Fruit fly (Drosophila melanogaster) whole organism, embryonic: ENCODE data around the gene CG46523.

Source experiments
- B-H2 ChIP-seq: fragments of 200-800 bp; sonication (Bioruptor generic); optimal IDR thresholded peaks from 2 replicates; lab custom pipeline; 2018; ENCODE audit warnings: missing biosample characterization, mild to moderate bottlenecking, missing genetic modification characterization
- Bdp1 ChIP-seq: fragments of 200-800 bp; sonication (Bioruptor generic); optimal IDR thresholded peaks from 3 replicates; lab custom pipeline; 2016; ENCODE audit warnings: missing biosample characterization, missing genetic modification characterization
- BtbVII ChIP-seq: fragments of 200-800 bp; sonication (Bioruptor generic); optimal IDR thresholded peaks from 3 replicates; lab custom pipeline; 2017; ENCODE audit warnings: missing biosample characterization, mild to moderate bottlenecking, missing genetic modification characterization
- CG10565 ChIP-seq: fragments of 200-800 bp; sonication (Bioruptor generic); optimal IDR thresholded peaks from 3 replicates; lab custom pipeline; 2016; ENCODE audit warnings: missing biosample characterization, mild to moderate bottlenecking, missing genetic modification characterization
- CG11504 ChIP-seq: fragments of 200-800 bp; sonication (Bioruptor generic); optimal IDR thresholded peaks from 3 replicates; lab custom pipeline; 2019; ENCODE audit warnings: missing biosample characterization, mild to moderate bottlenecking, missing genetic modification characterization, moderate library complexity
- CG11560 ChIP-seq: fragments of 200-800 bp; sonication (Bioruptor generic); IDR thresholded peaks from 3 replicates; pipeline ENCODE4 v1.3.6; 2022; ENCODE audit warnings: missing biosample characterization, missing genetic modification characterization
- CG11723 ChIP-seq: fragments of 200-800 bp; sonication (Bioruptor generic); optimal IDR thresholded peaks from 2 replicates; lab custom pipeline; 2017; ENCODE audit warnings: missing biosample characterization, mild to moderate bottlenecking, missing genetic modification characterization
- CG14014 ChIP-seq: fragments of 200-800 bp; sonication (Bioruptor generic); IDR thresholded peaks from 2 replicates; pipeline ENCODE4 v1.3.6; 2022; ENCODE audit warnings: missing biosample characterization, missing genetic modification characterization
- CG14667 ChIP-seq: fragments of 200-800 bp; sonication (Bioruptor generic); IDR thresholded peaks from 2 replicates; pipeline ENCODE4 v1.3.6; 2022; ENCODE audit warnings: missing biosample characterization, missing genetic modification characterization
- CG14860 ChIP-seq: fragments of 200-800 bp; sonication (Bioruptor generic); IDR thresholded peaks from 3 replicates; pipeline ENCODE4 v1.3.6; 2022; ENCODE audit warnings: missing biosample characterization, missing genetic modification characterization; ENCODE audit not compliant: partially characterized antibody
- CG1603 ChIP-seq: fragments of 200-800 bp; sonication (Bioruptor generic); optimal IDR thresholded peaks from 2 replicates; lab custom pipeline; 2019; ENCODE audit warnings: missing biosample characterization, mild to moderate bottlenecking, missing genetic modification characterization, moderate library complexity
- CG17912 ChIP-seq: fragments of 200-800 bp; sonication (Bioruptor generic); optimal IDR thresholded peaks from 2 replicates; lab custom pipeline; 2018; ENCODE audit warnings: missing biosample characterization, mild to moderate bottlenecking, missing genetic modification characterization
- CG2120 ChIP-seq: fragments of 200-800 bp; sonication (Bioruptor generic); optimal IDR thresholded peaks from 3 replicates; lab custom pipeline; 2016; ENCODE audit warnings: missing biosample characterization, missing genetic modification characterization
- CG31224 ChIP-seq: fragments of 200-800 bp; sonication (Bioruptor generic); IDR thresholded peaks from 2 replicates; pipeline ENCODE4 v1.3.6; 2022; ENCODE audit warnings: missing biosample characterization, missing genetic modification characterization
- CG32532 ChIP-seq: fragments of 200-800 bp; sonication (Bioruptor generic); IDR thresholded peaks from 2 replicates; pipeline ENCODE4 v1.3.6; 2022; ENCODE audit warnings: missing biosample characterization, missing genetic modification characterization
- CG3847 ChIP-seq: fragments of 200-800 bp; sonication (Bioruptor generic); IDR thresholded peaks from 2 replicates; pipeline ENCODE4 v1.3.6; 2022; ENCODE audit warnings: missing biosample characterization, missing genetic modification characterization
- CG42726 ChIP-seq: fragments of 200-800 bp; sonication (Bioruptor generic); IDR thresholded peaks from 2 replicates; pipeline ENCODE4 v1.3.6; 2022; ENCODE audit warnings: missing biosample characterization, missing genetic modification characterization; ENCODE audit not compliant: partially characterized antibody
- CG4617 ChIP-seq: fragments of 200-800 bp; sonication (Bioruptor generic); optimal IDR thresholded peaks from 3 replicates; lab custom pipeline; 2016; ENCODE audit warnings: missing biosample characterization, missing genetic modification characterization, borderline replicate concordance
- CG6272 ChIP-seq: fragments of 200-800 bp; sonication (Bioruptor generic); IDR thresholded peaks from 2 replicates; pipeline ENCODE4 v1.3.6; 2022; ENCODE audit warnings: missing biosample characterization, missing genetic modification characterization
- CG6854 ChIP-seq: fragments of 200-800 bp; sonication (Bioruptor generic); optimal IDR thresholded peaks from 3 replicates; lab custom pipeline; 2017; ENCODE audit warnings: missing biosample characterization, mild to moderate bottlenecking, missing genetic modification characterization
- CG7271 ChIP-seq: fragments of 200-800 bp; sonication (Bioruptor generic); optimal IDR thresholded peaks from 2 replicates; lab custom pipeline; 2018; ENCODE audit warnings: missing biosample characterization, mild to moderate bottlenecking, missing genetic modification characterization, moderate library complexity
- CG7786 ChIP-seq: fragments of 200-800 bp; sonication (Bioruptor generic); optimal IDR thresholded peaks from 2 replicates; lab custom pipeline; 2016; ENCODE audit warnings: missing biosample characterization, missing genetic modification characterization
- CG9609 ChIP-seq: fragments of 200-800 bp; sonication (Bioruptor generic); optimal IDR thresholded peaks from 3 replicates; lab custom pipeline; 2016; ENCODE audit warnings: missing biosample characterization, missing genetic modification characterization
- CG9727 ChIP-seq: fragments of 200-800 bp; sonication (Bioruptor generic); optimal IDR thresholded peaks from 3 replicates; lab custom pipeline; 2017; ENCODE audit warnings: missing biosample characterization, mild to moderate bottlenecking, missing genetic modification characterization
- CG9932 ChIP-seq: fragments of 200-800 bp; sonication (Bioruptor generic); IDR thresholded peaks from 2 replicates; pipeline ENCODE4 v1.3.6; 2022; ENCODE audit warnings: missing biosample characterization, missing genetic modification characterization
- Deaf1 ChIP-seq: fragments of 200-800 bp; optimal IDR thresholded peaks from 3 replicates; lab custom pipeline; 2019; ENCODE audit warnings: missing biosample characterization, mild to moderate bottlenecking, missing genetic modification characterization, moderate library complexity
- Fer1 ChIP-seq: fragments of 200-800 bp; sonication (Bioruptor generic); optimal IDR thresholded peaks from 2 replicates; lab custom pipeline; 2017; ENCODE audit warnings: missing biosample characterization, mild to moderate bottlenecking, missing genetic modification characterization
- HLH54F ChIP-seq: fragments of 200-800 bp; sonication (Bioruptor generic); optimal IDR thresholded peaks from 3 replicates; lab custom pipeline; 2016; ENCODE audit warnings: missing biosample characterization, missing genetic modification characterization
- HLHmδ ChIP-seq: fragments of 200-800 bp; sonication (Bioruptor generic); optimal IDR thresholded peaks from 2 replicates; lab custom pipeline; 2018; ENCODE audit warnings: missing biosample characterization, mild to moderate bottlenecking, missing genetic modification characterization, moderate library complexity
- Hand ChIP-seq: fragments of 200-800 bp; sonication (Bioruptor generic); optimal IDR thresholded peaks from 2 replicates; lab custom pipeline; 2017; ENCODE audit warnings: mild to moderate bottlenecking, missing biosample characterization, missing genetic modification reagents, missing genetic modification characterization
- Hmr ChIP-seq: fragments of 200-800 bp; sonication (Bioruptor generic); optimal IDR thresholded peaks from 3 replicates; lab custom pipeline; 2017; ENCODE audit warnings: mild to moderate bottlenecking, missing biosample characterization, missing genetic modification reagents, missing genetic modification characterization
- Hr3 ChIP-seq: fragments of 200-800 bp; sonication (Bioruptor generic); optimal IDR thresholded peaks from 3 replicates; lab custom pipeline; 2016; ENCODE audit warnings: missing biosample characterization, missing genetic modification characterization
- Lpt ChIP-seq: fragments of >200 bp; optimal IDR thresholded peaks from 2 replicates; lab custom pipeline; 2018; ENCODE audit warnings: missing biosample characterization, missing genetic modification characterization
- Optix ChIP-seq: fragments of 200-800 bp; sonication (Bioruptor generic); IDR thresholded peaks from 3 replicates; pipeline ENCODE4 v1.3.6; 2022; ENCODE audit warnings: missing biosample characterization, missing genetic modification characterization
- Rfx ChIP-seq: fragments of 200-800 bp; sonication (Bioruptor generic); IDR thresholded peaks from 2 replicates; pipeline ENCODE4 v1.3.6; 2022; ENCODE audit warnings: missing biosample characterization, missing genetic modification characterization
- Sry-δ ChIP-seq: fragments of 200-800 bp; sonication (Bioruptor generic); optimal IDR thresholded peaks from 2 replicates; lab custom pipeline; 2016; ENCODE audit warnings: missing biosample characterization, missing genetic modification characterization
- Xbp1 ChIP-seq: fragments of 200-800 bp; sonication (Bioruptor generic); optimal IDR thresholded peaks from 3 replicates; lab custom pipeline; 2016; ENCODE audit warnings: missing biosample characterization, mild to moderate bottlenecking, missing genetic modification characterization
- ara ChIP-seq: fragments of 200-800 bp; sonication (Bioruptor generic); IDR thresholded peaks from 2 replicates; pipeline ENCODE4 v1.3.6; 2022; ENCODE audit warnings: missing biosample characterization, missing genetic modification characterization
- btn ChIP-seq: fragments of 200-800 bp; sonication (Bioruptor generic); optimal IDR thresholded peaks from 2 replicates; lab custom pipeline; 2016; ENCODE audit warnings: missing biosample characterization, missing genetic modification characterization
- chinmo ChIP-seq: fragments of 200-800 bp; sonication (Bioruptor generic); IDR thresholded peaks from 4 replicates; pipeline ENCODE4 v1.3.6; 2022; ENCODE audit warnings: missing biosample characterization, missing genetic modification characterization; ENCODE audit not compliant: partially characterized antibody
- chn ChIP-seq: fragments of 200-800 bp; sonication (Bioruptor generic); optimal IDR thresholded peaks from 2 replicates; lab custom pipeline; 2016; ENCODE audit warnings: missing biosample characterization, missing genetic modification characterization
- ewg ChIP-seq: fragments of 200-800 bp; sonication (Bioruptor generic); optimal IDR thresholded peaks from 3 replicates; lab custom pipeline; 2017; ENCODE audit warnings: mild to moderate bottlenecking, missing biosample characterization, missing genetic modification reagents, missing genetic modification characterization
- exex ChIP-seq: fragments of 200-800 bp; sonication (Bioruptor generic); optimal IDR thresholded peaks from 4 replicates; lab custom pipeline; 2018; ENCODE audit warnings: missing biosample characterization, mild to moderate bottlenecking, missing genetic modification characterization, moderate library complexity
- fru ChIP-seq: fragments of >200 bp; optimal IDR thresholded peaks from 2 replicates; lab custom pipeline; 2017
- gsb ChIP-seq: fragments of 200-800 bp; sonication (Bioruptor generic); IDR thresholded peaks from 2 replicates; pipeline ENCODE4 v1.3.6; 2022; ENCODE audit warnings: missing biosample characterization, missing genetic modification characterization
- h ChIP-seq: fragments of >200 bp; optimal IDR thresholded peaks from 2 replicates; lab custom pipeline; 2017
- jing ChIP-seq: fragments of 200-800 bp; sonication (Bioruptor generic); optimal IDR thresholded peaks from 2 replicates; lab custom pipeline; 2018; ENCODE audit warnings: missing biosample characterization, mild to moderate bottlenecking, missing genetic modification characterization
- nerfin-2 ChIP-seq: fragments of 200-800 bp; sonication (Bioruptor generic); IDR thresholded peaks from 2 replicates; pipeline ENCODE4 v1.3.6; 2022; ENCODE audit warnings: missing biosample characterization, missing genetic modification characterization; ENCODE audit not compliant: partially characterized antibody
- sens ChIP-seq: fragments of 200-800 bp; sonication (Bioruptor generic); peaks from one replicate; lab custom pipeline; 2016; ENCODE audit warnings: missing biosample characterization, missing genetic modification characterization
- seq ChIP-seq: fragments of 200-800 bp; sonication (Bioruptor generic); IDR thresholded peaks from 2 replicates; pipeline ENCODE4 v1.3.6; 2022; ENCODE audit warnings: missing biosample characterization, missing genetic modification characterization
- sna ChIP-seq: fragments of 200-800 bp; sonication (Bioruptor generic); IDR thresholded peaks from 2 replicates; pipeline ENCODE4 v1.3.6; 2022; ENCODE audit warnings: missing biosample characterization, missing genetic modification characterization; ENCODE audit not compliant: partially characterized antibody
- sqz ChIP-seq: fragments of 200-800 bp; sonication (Bioruptor generic); optimal IDR thresholded peaks from 3 replicates; lab custom pipeline; 2018; ENCODE audit warnings: missing biosample characterization, mild to moderate bottlenecking, missing genetic modification characterization
- sug ChIP-seq: fragments of 200-800 bp; optimal IDR thresholded peaks from 2 replicates; lab custom pipeline; 2019; ENCODE audit warnings: missing biosample characterization, mild to moderate bottlenecking, missing genetic modification characterization, moderate library complexity

The CG46523 gene

dm6 chr3L:1976760-1977159, 37.9 kb upstream of the CG46523 start (continued):
- TF ChIP-seq CG17912, result no peak
- TF ChIP-seq Deaf1 (tag; lab: Kevin White, UChicago), result peak; percentile 22
- TF ChIP-seq sens, result peak; percentile 22
- TF ChIP-seq CG14860 (GFP tag; lab: Robert Waterston, UW), result no peak
- no peak for TF ChIP-seq jing (GFP tag; lab: Kevin White, UChicago)
- no peak for TF ChIP-seq Sry-δ (GFP tag; lab: Kevin White, UChicago)
- peak; percentile 41 for TF ChIP-seq CG11504
- TF ChIP-seq CG42726, result no peak
- TF ChIP-seq CG7271 (tag; lab: Kevin White, UChicago), result no peak
- TF ChIP-seq chn (GFP tag; lab: Kevin White, UChicago), result no peak
- peak; percentile 45; the same call in 1 of the 2 replicates for TF ChIP-seq CG14014 (GFP tag; lab: Robert Waterston, UW)
- no peak for TF ChIP-seq CG6272 (GFP tag; lab: Robert Waterston, UW)
- no peak for TF ChIP-seq Bdp1 (GFP tag; lab: Kevin White, UChicago)
- TF ChIP-seq Xbp1 (GFP tag; lab: Kevin White, UChicago), result peak; percentile 5
- TF ChIP-seq Hmr (GFP tag; lab: Kevin White, UChicago), result peak; percentile 64
- TF ChIP-seq CG1603 (tag; lab: Kevin White, UChicago), result peak; percentile 8
- TF ChIP-seq Lpt (GFP tag; lab: Kevin White, UChicago), result no peak
- TF ChIP-seq CG4617, result no peak
- peak; percentile 31 for TF ChIP-seq CG9727 (GFP tag; lab: Kevin White, UChicago)
- no peak for TF ChIP-seq nerfin-2
- TF ChIP-seq CG3847 (GFP tag; lab: Robert Waterston, UW), result peak; percentile 36; the same call in 1 of the 2 replicates
- TF ChIP-seq CG2120 (GFP tag; lab: Kevin White, UChicago), result peak; percentile 55
- no peak for TF ChIP-seq fru (lab: Kevin White, UChicago)
- TF ChIP-seq CG32532, result peak; percentile 30; the same call in 1 of the 2 replicates
- TF ChIP-seq ara (GFP tag; lab: Robert Waterston, UW), result no peak
- TF ChIP-seq Rfx (GFP tag; lab: Robert Waterston, UW), result peak; percentile 46; the same call in 1 of the 2 replicates
- no peak for TF ChIP-seq B-H2 (GFP tag; lab: Kevin White, UChicago)
- no peak for TF ChIP-seq CG31224 (GFP tag; lab: Robert Waterston, UW)
- no peak for TF ChIP-seq CG14667 (GFP tag; lab: Robert Waterston, UW)
- no peak for TF ChIP-seq seq (GFP tag; lab: Robert Waterston, UW)
- TF ChIP-seq CG10565, result no peak
- no peak for TF ChIP-seq CG7786 (GFP tag; lab: Kevin White, UChicago)
- TF ChIP-seq CG11723 (GFP tag; lab: Kevin White, UChicago), result no peak
- TF ChIP-seq Fer1, result peak; percentile 21
- TF ChIP-seq Optix (GFP tag; lab: Robert Waterston, UW), result 0 out of 3 replicates have a peak, but pooled peaks have one; percentile 13
- TF ChIP-seq BtbVII (GFP tag; lab: Kevin White, UChicago), result no peak
- TF ChIP-seq h, result no peak
- TF ChIP-seq HLH54F (GFP tag; lab: Kevin White, UChicago), result no peak
- no peak for TF ChIP-seq Hr3 (GFP tag; lab: Kevin White, UChicago)
- peak; percentile 38; the same call in 1 of the 2 replicates for TF ChIP-seq CG9932 (GFP tag; lab: Robert Waterston, UW)
- 0 out of 3 replicates have a peak, but pooled peaks have one; percentile 16 for TF ChIP-seq CG11560 (tag; lab: Robert Waterston, UW)

DNA sequence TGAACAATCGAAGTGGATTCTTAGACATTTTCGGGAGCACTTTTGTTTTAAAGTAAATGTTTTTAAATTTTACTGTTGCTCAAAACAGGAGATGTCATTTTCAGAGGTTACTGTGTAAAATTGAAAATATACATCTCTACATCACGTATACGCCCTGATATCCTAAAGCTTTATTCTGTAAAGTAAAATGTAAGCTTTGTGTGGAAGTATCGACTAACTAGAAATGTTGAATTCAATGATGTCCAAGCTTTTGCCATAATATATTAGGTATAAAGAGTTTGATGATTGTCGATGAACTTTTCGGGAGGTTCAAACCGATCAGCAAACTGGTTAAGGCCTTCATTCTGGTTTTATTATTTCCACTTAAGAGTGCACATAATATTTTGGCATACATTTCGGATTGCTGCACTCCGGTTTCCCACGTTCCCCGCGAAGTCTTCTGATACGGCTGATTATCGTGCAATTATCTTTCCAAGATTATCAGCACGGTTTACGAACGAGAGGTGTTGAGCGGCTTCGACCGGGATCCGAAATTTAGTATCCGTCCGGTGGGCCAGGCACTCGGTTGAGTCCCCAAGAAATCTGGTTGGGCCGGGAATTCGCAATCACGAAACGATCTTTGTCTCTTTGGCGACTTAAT, 32.3 kb upstream of the CG46523 start, which contains the start of the genes CG11815 and acs:
CG11815 (minus strand) TSS at position 98 of the 640 bp plus-strand sequence.
acs (plus strand) TSS at position 536 of the 640 bp plus-strand sequence.
- TF ChIP-seq sug, result no peak
- TF ChIP-seq ewg (GFP tag; lab: Kevin White, UChicago), result no peak
- TF ChIP-seq gsb, result no peak
- no peak for TF ChIP-seq Hand (GFP tag; lab: Kevin White, UChicago)
- TF ChIP-seq CG14860 (GFP tag; lab: Robert Waterston, UW), result no peak
- no peak for TF ChIP-seq sqz (GFP tag; lab: Kevin White, UChicago)
- no peak for TF ChIP-seq sna
- peak; percentile 55; the same call in 1 of the 4 replicates for TF ChIP-seq chinmo (GFP tag; lab: Robert Waterston, UW)
- TF ChIP-seq btn (GFP tag; lab: Kevin White, UChicago), result no peak
- no peak for TF ChIP-seq exex (tag; lab: Kevin White, UChicago)
- TF ChIP-seq HLHmδ (GFP tag; lab: Kevin White, UChicago), result no peak
- no peak for TF ChIP-seq CG9609 (GFP tag; lab: Kevin White, UChicago)
- no peak for TF ChIP-seq CG6854 (GFP tag; lab: Kevin White, UChicago)
